Fruit fly (Drosophila melanogaster): ENCODE measurements around the gene CG17327.

DNA sequence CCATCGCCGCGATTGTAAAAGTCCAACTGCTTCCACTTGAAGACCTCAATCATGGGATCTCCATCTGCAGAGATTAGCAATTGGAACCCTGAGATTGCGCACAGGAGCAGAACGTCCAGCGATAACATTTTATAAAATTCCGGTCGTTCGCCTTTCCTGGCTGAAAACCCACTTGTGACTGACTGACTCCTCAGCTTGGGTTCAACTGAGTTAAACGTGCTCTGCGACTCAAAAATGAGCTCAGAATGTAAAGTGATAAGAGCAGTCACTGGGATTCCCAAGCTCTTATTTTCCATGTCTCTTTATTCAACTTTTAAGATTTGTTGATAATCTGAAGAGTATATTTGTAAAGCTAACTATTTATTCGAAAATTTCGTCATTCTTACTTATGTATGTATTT is 4.5 kb downstream of the CG17327 start, which contains the start of gene yellow-f:
- no peak for TF ChIP-seq CG5204 (GFP tag; optimal IDR thresholded peaks at IDR 0.05)
- TF ChIP-seq Clk (GFP tag; optimal IDR thresholded peaks at IDR 0.05), result no peak
- no peak for TF ChIP-seq cic (GFP tag; optimal IDR thresholded peaks at IDR 0.05)
- TF ChIP-seq kay (GFP tag; ENCODE audit: borderline replicate concordance), result no peak
